Fruit fly (Drosophila melanogaster) whole organism, pupa: ENCODE results near the gene Tbca.

Source experiments
- CG10348 ChIP-seq: fragments of 200-800 bp; sonication (Bioruptor generic); IDR thresholded peaks from 2 replicates; pipeline ENCODE4 v1.3.6; 2022; ENCODE audit warnings: missing biosample characterization, missing genetic modification characterization
- CG12605 ChIP-seq: fragments of 200-800 bp; sonication (Bioruptor generic); IDR thresholded peaks from 2 replicates; pipeline ENCODE4 v1.3.6; 2022; ENCODE audit warnings: missing biosample characterization, missing genetic modification characterization
- CG13204 ChIP-seq: fragments of 200-800 bp; sonication (Bioruptor generic); optimal IDR thresholded peaks from 2 replicates; lab custom pipeline; 2018; ENCODE audit warnings: missing biosample characterization, mild to moderate bottlenecking, missing genetic modification characterization, moderate library complexity
- CG14655 ChIP-seq: fragments of 200-800 bp; sonication (Bioruptor generic); optimal IDR thresholded peaks from 3 replicates; lab custom pipeline; 2017; ENCODE audit warnings: mild to moderate bottlenecking, missing biosample characterization, missing genetic modification reagents, missing genetic modification characterization
- CG15710 ChIP-seq: fragments of 200-800 bp; sonication (Bioruptor generic); optimal IDR thresholded peaks from 2 replicates; lab custom pipeline; 2018; ENCODE audit warnings: missing biosample characterization, mild to moderate bottlenecking, missing genetic modification characterization, moderate library complexity
- CG17806 ChIP-seq: fragments of 200-800 bp; sonication (Bioruptor generic); optimal IDR thresholded peaks from 2 replicates; lab custom pipeline; 2018; ENCODE audit warnings: missing biosample characterization, mild to moderate bottlenecking, missing genetic modification characterization, moderate library complexity
- CG32121 ChIP-seq: fragments of 200-800 bp; sonication (Bioruptor generic); IDR thresholded peaks from 2 replicates; pipeline ENCODE4 v1.3.6; 2022; ENCODE audit warnings: missing biosample characterization, missing genetic modification characterization
- CG34367 ChIP-seq: fragments of 200-800 bp; sonication (Bioruptor generic); optimal IDR thresholded peaks from 2 replicates; lab custom pipeline; 2018; ENCODE audit warnings: missing biosample characterization, mild to moderate bottlenecking, missing genetic modification characterization
- CG4496 ChIP-seq: fragments of 200-800 bp; sonication (Bioruptor generic); IDR thresholded peaks from 3 replicates; pipeline ENCODE4 v1.3.6; 2022; ENCODE audit warnings: missing biosample characterization, missing genetic modification characterization
- CG8159 ChIP-seq: fragments of 200-800 bp; sonication (Bioruptor generic); optimal IDR thresholded peaks from 3 replicates; lab custom pipeline; 2018; ENCODE audit warnings: missing biosample characterization, mild to moderate bottlenecking, missing genetic modification characterization, moderate library complexity
- CG8301 ChIP-seq: fragments of 200-800 bp; sonication (Bioruptor generic); optimal IDR thresholded peaks from 2 replicates; lab custom pipeline; 2018; ENCODE audit warnings: missing biosample characterization, mild to moderate bottlenecking, missing genetic modification characterization
- CG9948 ChIP-seq: fragments of 200-800 bp; sonication (Bioruptor generic); optimal IDR thresholded peaks from 2 replicates; lab custom pipeline; 2018; ENCODE audit warnings: missing biosample characterization, mild to moderate bottlenecking, missing genetic modification characterization, moderate library complexity
- D1 ChIP-seq: fragments of 200-800 bp; sonication (Bioruptor generic); optimal IDR thresholded peaks from 2 replicates; lab custom pipeline; 2018; ENCODE audit warnings: missing biosample characterization, mild to moderate bottlenecking, missing genetic modification characterization, moderate library complexity
- EcR ChIP-seq: fragments of 200-800 bp; sonication (Bioruptor generic); optimal IDR thresholded peaks from 3 replicates; lab custom pipeline; 2019; ENCODE audit warnings: missing biosample characterization, missing genetic modification characterization, mild to moderate bottlenecking, moderate library complexity, missing genetic modification reagents
- Ets98B ChIP-seq: fragments of 200-800 bp; sonication (Bioruptor generic); IDR thresholded peaks from 2 replicates; pipeline ENCODE4 v1.3.6; 2022; ENCODE audit warnings: missing biosample characterization, missing genetic modification characterization
- Pif1A ChIP-seq: fragments of 200-800 bp; sonication (Bioruptor generic); optimal IDR thresholded peaks from 3 replicates; lab custom pipeline; 2016; ENCODE audit warnings: missing biosample characterization, missing genetic modification characterization
- Pif1B ChIP-seq: fragments of 200-800 bp; sonication (Bioruptor generic); optimal IDR thresholded peaks from 3 replicates; lab custom pipeline; 2016; ENCODE audit warnings: missing biosample characterization, missing genetic modification characterization
- Snoo ChIP-seq: fragments of 200-800 bp; sonication (Bioruptor generic); optimal IDR thresholded peaks from 3 replicates; lab custom pipeline; 2017; ENCODE audit warnings: missing biosample characterization, mild to moderate bottlenecking, missing genetic modification characterization, inconsistent platforms
- fd96Ca ChIP-seq: fragments of 200-800 bp; sonication (Bioruptor generic); IDR thresholded peaks from 3 replicates; pipeline ENCODE4 v1.3.6; 2022; ENCODE audit warnings: missing biosample characterization, missing genetic modification characterization
- gl ChIP-seq: fragments of 200-800 bp; sonication (Bioruptor generic); optimal IDR thresholded peaks from 2 replicates; lab custom pipeline; 2018; ENCODE audit warnings: missing biosample characterization, mild to moderate bottlenecking, missing genetic modification characterization
- rn ChIP-seq: fragments of 200-800 bp; sonication (Bioruptor generic); IDR thresholded peaks from 2 replicates; pipeline ENCODE4 v1.3.6; 2022; ENCODE audit warnings: missing biosample characterization, missing genetic modification characterization

The Tbca gene

dm6 chr3R:31718168-31718565 is 25.1 kb upstream of the Tbca start:
- TF ChIP-seq Snoo (peak; percentile 17), CG34367 (tag; lab: Kevin White, UChicago) (no peak), CG32121 (no peak), CG17806 (tag; lab: Kevin White, UChicago) (peak; percentile 39), Pif1B (GFP tag; lab: Kevin White, UChicago) (peak; percentile 37), gl (tag; lab: Kevin White, UChicago) (no peak), CG8301 (tag; lab: Kevin White, UChicago) (peak; percentile 14), fd96Ca (GFP tag; lab: Robert Waterston, UW) (peak; percentile 32; the same call in 1 of the 3 replicates), CG10348 (GFP tag; lab: Robert Waterston, UW) (no peak), CG14655 (GFP tag; lab: Kevin White, UChicago) (peak; percentile 38), CG9948 (tag; lab: Kevin White, UChicago) (peak; percentile 23), Pif1A (GFP tag; lab: Kevin White, UChicago) (no peak), CG13204 (no peak), Ets98B (GFP tag; lab: Robert Waterston, UW) (no peak), CG15710 (peak; percentile 17)
- TF ChIP-seq, all 21 proteins: peak for 8

dm6 chr3R:31718967-31719366 is 24.3 kb upstream of the Tbca start:
- peak; percentile 31; the same call in 1 of the 3 replicates for TF ChIP-seq CG4496 (GFP tag; lab: Robert Waterston, UW)
- peak; percentile 52 for TF ChIP-seq gl (tag; lab: Kevin White, UChicago)
- TF ChIP-seq CG8301 (tag; lab: Kevin White, UChicago) = no peak

DNA sequence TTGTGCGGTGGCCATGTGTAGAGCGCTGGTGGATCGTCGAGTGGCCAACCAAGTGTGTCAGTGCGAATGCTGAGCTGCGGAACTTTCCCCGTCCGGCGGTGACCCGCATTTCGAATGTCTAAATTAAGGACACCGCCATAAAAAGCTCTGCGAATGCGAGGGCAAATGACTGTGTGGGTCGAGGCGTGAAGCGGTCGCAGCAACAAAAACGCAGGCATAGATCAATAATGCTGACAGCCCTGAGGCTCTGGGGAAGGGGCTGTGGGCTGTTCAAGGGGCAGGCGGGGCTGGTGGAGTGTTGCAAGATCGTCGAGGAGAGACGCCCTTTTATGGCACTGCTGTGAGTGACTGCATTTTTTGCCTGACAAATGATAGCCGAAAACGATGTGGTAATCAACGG is 23.8 kb upstream of the Tbca start:
- TF ChIP-seq CG14655 (GFP tag; lab: Kevin White, UChicago) = no peak
- no peak for TF ChIP-seq Pif1B (GFP tag; lab: Kevin White, UChicago)
- TF ChIP-seq Pif1A (GFP tag; lab: Kevin White, UChicago) = no peak
- no peak for TF ChIP-seq CG8301 (tag; lab: Kevin White, UChicago)
- TF ChIP-seq CG32121 = peak; percentile 23; the same call in 1 of the 2 replicates

- no peak for TF ChIP-seq CG14655 (GFP tag; lab: Kevin White, UChicago)
- no peak for TF ChIP-seq Pif1A (GFP tag; lab: Kevin White, UChicago)
- TF ChIP-seq CG32121 = no peak
- TF ChIP-seq Ets98B (GFP tag; lab: Robert Waterston, UW) = no peak
- TF ChIP-seq CG10348 (GFP tag; lab: Robert Waterston, UW) = no peak
- no peak for TF ChIP-seq CG9948 (tag; lab: Kevin White, UChicago)
- peak; percentile 36 for TF ChIP-seq CG13204
- peak; percentile 20; the same call in 1 of the 3 replicates for TF ChIP-seq fd96Ca (GFP tag; lab: Robert Waterston, UW)
- no peak for TF ChIP-seq CG12605 (GFP tag; lab: Robert Waterston, UW)
- TF ChIP-seq CG17806 (tag; lab: Kevin White, UChicago) = no peak
- no peak for TF ChIP-seq Pif1B (GFP tag; lab: Kevin White, UChicago)
- no peak for TF ChIP-seq rn
- TF ChIP-seq Snoo = no peak
- TF ChIP-seq CG8159 (tag; lab: Kevin White, UChicago) = no peak
- TF ChIP-seq CG34367 (tag; lab: Kevin White, UChicago) = no peak
- TF ChIP-seq gl (tag; lab: Kevin White, UChicago) = no peak
- TF ChIP-seq CG8301 (tag; lab: Kevin White, UChicago) = no peak
- peak; percentile 38 for TF ChIP-seq EcR
Measured at dm6 chr3R:31720112-31720511, 23.2 kb upstream of the Tbca start.

DNA sequence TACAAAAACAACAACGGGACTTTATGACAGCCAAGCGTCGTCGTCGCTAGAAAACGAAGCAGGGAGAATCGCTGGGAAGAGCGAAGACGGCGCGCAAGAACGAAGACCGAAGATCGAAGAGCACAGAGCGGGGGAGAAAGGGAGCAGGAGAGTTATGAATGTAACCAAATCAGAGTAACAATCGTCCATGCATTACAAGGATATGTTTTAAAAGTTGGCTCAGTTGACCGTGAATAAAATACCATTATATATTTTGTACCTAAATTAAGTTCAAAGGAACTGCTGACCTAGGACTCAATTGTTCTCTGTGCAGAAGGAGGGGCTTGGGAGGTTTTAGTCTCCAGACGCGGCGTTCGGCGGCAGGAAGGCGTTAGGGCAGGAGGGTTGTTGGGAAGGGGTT is 21.8 kb upstream of the Tbca start:
- TF ChIP-seq CG14655 (GFP tag; lab: Kevin White, UChicago) (peak; percentile 41), EcR (no peak), CG8301 (tag; lab: Kevin White, UChicago) (peak; percentile 54), CG9948 (tag; lab: Kevin White, UChicago) (peak; percentile 13), fd96Ca (GFP tag; lab: Robert Waterston, UW) (0 out of 3 replicates have a peak, but pooled peaks have one; percentile 13), rn (no peak)

DNA sequence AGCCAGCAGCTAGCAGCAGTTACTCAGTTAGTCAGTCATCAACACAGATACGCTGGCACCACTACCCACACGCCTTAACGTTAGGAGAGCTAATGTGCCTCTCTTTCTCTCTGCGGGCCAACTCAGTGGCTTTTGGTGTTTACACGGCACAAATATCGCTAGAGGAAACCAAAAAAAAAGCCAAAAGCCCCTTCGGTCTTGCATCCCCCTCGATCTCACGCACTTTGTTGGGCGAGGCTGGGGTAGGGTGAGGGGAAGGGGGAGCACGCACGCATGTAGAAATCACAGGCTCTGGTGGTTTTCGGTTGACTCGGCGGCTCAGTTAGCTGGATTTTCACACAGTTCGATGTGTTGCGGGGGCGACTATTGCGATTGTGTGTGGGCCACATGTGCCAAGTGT is 21.3 kb upstream of the Tbca start:
- TF ChIP-seq Pif1A (GFP tag; lab: Kevin White, UChicago) (no peak), CG32121 (no peak), CG8301 (tag; lab: Kevin White, UChicago) (no peak), Ets98B (GFP tag; lab: Robert Waterston, UW) (no peak), CG14655 (GFP tag; lab: Kevin White, UChicago) (no peak), D1 (tag; lab: Kevin White, UChicago) (no peak), CG34367 (tag; lab: Kevin White, UChicago) (no peak), Pif1B (GFP tag; lab: Kevin White, UChicago) (no peak), gl (tag; lab: Kevin White, UChicago) (no peak), CG17806 (tag; lab: Kevin White, UChicago) (no peak), EcR (no peak), CG13204 (no peak), rn (no peak), CG4496 (GFP tag; lab: Robert Waterston, UW) (no peak), CG15710 (no peak), CG9948 (tag; lab: Kevin White, UChicago) (no peak), fd96Ca (GFP tag; lab: Robert Waterston, UW) (no peak; the same call in 2 of the 3 replicates), Snoo (no peak), CG10348 (GFP tag; lab: Robert Waterston, UW) (no peak), CG12605 (GFP tag; lab: Robert Waterston, UW) (no peak)
